Worm (Caenorhabditis elegans): ENCODE data around the gene R160.5.

The R160.5 gene

ce11 chrX:4409591-4410279 lies 39.1 kb upstream of the R160.5 start (continued):
- TF ChIP-seq ZK546.5 (tag; optimal IDR thresholded peaks at IDR 0.05) (no peak), saeg-2 (GFP tag; IDR thresholded peaks at IDR 0.05) (no peak), nhr-77 (tag; optimal IDR thresholded peaks at IDR 0.05) (no peak), T26A8.4 (GFP tag; IDR thresholded peaks at IDR 0.05) (no peak), ces-1 (GFP tag; optimal IDR thresholded peaks at IDR 0.05) (no peak), Y5F2A.4 (GFP tag; optimal IDR thresholded peaks at IDR 0.05) (no peak), mxl-3 (GFP tag; optimal IDR thresholded peaks at IDR 0.05) (no peak), T20F7.1 (GFP tag; optimal IDR thresholded peaks at IDR 0.05) (no peak), mep-1 (tag; optimal IDR thresholded peaks at IDR 0.05) (no peak), skn-1 (tag; optimal IDR thresholded peaks at IDR 0.05) (no peak), snpc-1.2 (GFP tag; IDR thresholded peaks at IDR 0.05) (peak; percentile 10; the same call in 1 of the 2 replicates), unc-130 (GFP tag; optimal IDR thresholded peaks at IDR 0.05) (no peak), ZK337.2 (GFP tag; IDR thresholded peaks at IDR 0.05) (0 out of 2 replicates have a peak, but pooled peaks have one; percentile 20)

- 0 out of 2 replicates have a peak, but pooled peaks have one; percentile 17 for TF ChIP-seq ceh-20 (GFP tag; IDR thresholded peaks at IDR 0.05)
- TF ChIP-seq lin-13 (GFP tag; optimal IDR thresholded peaks at IDR 0.05) = no peak
- peak; percentile 70 for TF ChIP-seq aha-1 (tag)
Observed at ce11 chrX:4408466-4408865, 37.8 kb upstream of the R160.5 start.

ce11 chrX:4404717-4405116 lies 34.1 kb upstream of the R160.5 start:
- peak; percentile 4 for TF ChIP-seq hlh-30 (tag; optimal IDR thresholded peaks at IDR 0.05; ENCODE audit: insufficient read depth)
- TF ChIP-seq nhr-76 (tag; optimal IDR thresholded peaks at IDR 0.05) = no peak
- TF ChIP-seq ceh-20 (GFP tag; IDR thresholded peaks at IDR 0.05) = peak; percentile 32; the same call in 1 of the 2 replicates
- no peak for TF ChIP-seq spr-1 (tag; optimal IDR thresholded peaks at IDR 0.05)
- TF ChIP-seq ceh-62 (tag; optimal IDR thresholded peaks at IDR 0.05) = no peak

- TF ChIP-seq lin-39 (tag; optimal IDR thresholded peaks at IDR 0.05) (peak; percentile 20), ZK337.2 (GFP tag; IDR thresholded peaks at IDR 0.05) (no peak)
Observed at ce11 chrX:4402854-4403253, 32.2 kb upstream of the R160.5 start, which contains the start of gene D1079.1. Gene D1079.1, plus strand, starts transcription at chrX:4403154.

ce11 chrX:4400296-4400695 lies 29.6 kb upstream of the R160.5 start:
- no peak for TF ChIP-seq nhr-25 (tag; optimal IDR thresholded peaks at IDR 0.05; ENCODE audit: borderline replicate concordance, insufficient read depth)
- TF ChIP-seq ceh-28 (tag; optimal IDR thresholded peaks at IDR 0.05) = no peak
- peak; percentile 96 for TF ChIP-seq aha-1 (tag)

- TF ChIP-seq nhr-41 (GFP tag; IDR thresholded peaks at IDR 0.05) (no peak), egl-27 (tag; optimal IDR thresholded peaks at IDR 0.05) (no peak), dpl-1 (GFP tag; optimal IDR thresholded peaks at IDR 0.05) (no peak), ceh-82 (tag; optimal IDR thresholded peaks at IDR 0.05) (no peak), nhr-6 (tag; optimal IDR thresholded peaks at IDR 0.05) (no peak), zip-2 (tag; optimal IDR thresholded peaks at IDR 0.05) (no peak), lin-1 (GFP tag; IDR thresholded peaks at IDR 0.05) (no peak)
Observed at ce11 chrX:4397460-4397859, 26.8 kb upstream of the R160.5 start.

Data from whole organism, L4 larva.